Fruit fly (Drosophila melanogaster) whole organism, adult: ENCODE results near the gene CG11714.
A peak's percentile ranks its signal among the peaks of the same experiment; 100 is the strongest.

Experiments
- CG11617 ChIP-seq: fragments of 200-800 bp; sonication (Bioruptor generic); optimal IDR thresholded peaks from 2 replicates; lab custom pipeline; 2017; ENCODE audit warnings: mild to moderate bottlenecking, missing biosample characterization, missing genetic modification reagents, missing genetic modification characterization
- CG12768 ChIP-seq: fragments of 200-800 bp; sonication (Bioruptor generic); optimal IDR thresholded peaks from 2 replicates; lab custom pipeline; 2017; ENCODE audit warnings: missing biosample characterization, missing genetic modification characterization, mild to moderate bottlenecking, moderate library complexity, missing genetic modification reagents
- CG14711 ChIP-seq: fragments of 200-800 bp; sonication (Bioruptor generic); optimal IDR thresholded peaks from 2 replicates; lab custom pipeline; 2018; ENCODE audit warnings: missing biosample characterization, mild to moderate bottlenecking, missing genetic modification characterization, moderate library complexity
- CG1620 ChIP-seq: fragments of 200-800 bp; sonication (Bioruptor generic); optimal IDR thresholded peaks from 2 replicates; lab custom pipeline; 2016; ENCODE audit warnings: missing biosample characterization, missing genetic modification characterization
- CG33017 ChIP-seq: fragments of 200-800 bp; sonication (Bioruptor generic); optimal IDR thresholded peaks from 2 replicates; lab custom pipeline; 2018; ENCODE audit warnings: missing biosample characterization, mild to moderate bottlenecking, missing genetic modification characterization, moderate library complexity
- CG5204 ChIP-seq: fragments of 200-800 bp; sonication (Bioruptor generic); optimal IDR thresholded peaks from 2 replicates; lab custom pipeline; 2016; ENCODE audit warnings: missing biosample characterization, missing genetic modification characterization
- CG7045 ChIP-seq: fragments of 200-800 bp; sonication (Bioruptor generic); optimal IDR thresholded peaks from 2 replicates; lab custom pipeline; 2017; ENCODE audit warnings: missing biosample characterization, mild to moderate bottlenecking, missing genetic modification characterization
- CG7101 ChIP-seq: fragments of 200-800 bp; sonication (Bioruptor generic); optimal IDR thresholded peaks from 2 replicates; lab custom pipeline; 2018; ENCODE audit warnings: missing biosample characterization, mild to moderate bottlenecking, missing genetic modification characterization, moderate library complexity
- Clk ChIP-seq: fragments of 200-800 bp; sonication (Bioruptor generic); optimal IDR thresholded peaks from 2 replicates; lab custom pipeline; 2017; ENCODE audit warnings: missing biosample characterization, missing genetic modification characterization
- Crg-1 ChIP-seq: fragments of 200-800 bp; sonication (Bioruptor generic); optimal IDR thresholded peaks from 2 replicates; lab custom pipeline; 2016; ENCODE audit warnings: missing biosample characterization, missing genetic modification characterization
- Hr96 ChIP-seq: fragments of 200-800 bp; sonication (Bioruptor generic); optimal IDR thresholded peaks from 2 replicates; lab custom pipeline; 2016; ENCODE audit warnings: missing biosample characterization, missing genetic modification characterization
- Mnt ChIP-seq: fragments of 200-800 bp; sonication (Bioruptor generic); optimal IDR thresholded peaks from 2 replicates; lab custom pipeline; 2016; ENCODE audit warnings: missing biosample characterization, mild to moderate bottlenecking, missing genetic modification characterization
- bab1 ChIP-seq: fragments of 200-800 bp; sonication (Bioruptor generic); optimal IDR thresholded peaks from 3 replicates; lab custom pipeline; 2019; ENCODE audit warnings: missing biosample characterization, mild to moderate bottlenecking, missing genetic modification characterization, moderate library complexity
- cic ChIP-seq: fragments of 200-800 bp; sonication (Bioruptor generic); optimal IDR thresholded peaks from 2 replicates; lab custom pipeline; 2017; ENCODE audit warnings: missing biosample characterization, mild to moderate bottlenecking, missing genetic modification characterization, moderate library complexity
- cnc ChIP-seq, 2 experiments: fragments of >200 bp; optimal IDR thresholded peaks; 2 replicates each; lab custom pipeline; 2017
- kay ChIP-seq: fragments of 200-800 bp; sonication (Bioruptor generic); peaks from one replicate; lab custom pipeline; 2016; ENCODE audit warnings: missing biosample characterization, missing genetic modification characterization, borderline replicate concordance
- ovo ChIP-seq: fragments of 200-800 bp; sonication (Bioruptor generic); optimal IDR thresholded peaks from 2 replicates; lab custom pipeline; 2016; ENCODE audit warnings: missing biosample characterization, missing genetic modification characterization
- pad ChIP-seq: fragments of 200-800 bp; sonication (Bioruptor generic); optimal IDR thresholded peaks from 3 replicates; lab custom pipeline; 2017; ENCODE audit warnings: missing biosample characterization, missing genetic modification characterization, mild to moderate bottlenecking, moderate library complexity, missing genetic modification reagents
- tj ChIP-seq: fragments of 200-800 bp; sonication (Bioruptor generic); optimal IDR thresholded peaks from 3 replicates; lab custom pipeline; 2017; ENCODE audit warnings: missing biosample characterization, mild to moderate bottlenecking, missing genetic modification characterization, moderate library complexity
- toe ChIP-seq: fragments of 200-800 bp; sonication (Bioruptor generic); optimal IDR thresholded peaks from 2 replicates; lab custom pipeline; 2016; ENCODE audit warnings: missing biosample characterization, missing genetic modification characterization

Gene CG11714

DNA sequence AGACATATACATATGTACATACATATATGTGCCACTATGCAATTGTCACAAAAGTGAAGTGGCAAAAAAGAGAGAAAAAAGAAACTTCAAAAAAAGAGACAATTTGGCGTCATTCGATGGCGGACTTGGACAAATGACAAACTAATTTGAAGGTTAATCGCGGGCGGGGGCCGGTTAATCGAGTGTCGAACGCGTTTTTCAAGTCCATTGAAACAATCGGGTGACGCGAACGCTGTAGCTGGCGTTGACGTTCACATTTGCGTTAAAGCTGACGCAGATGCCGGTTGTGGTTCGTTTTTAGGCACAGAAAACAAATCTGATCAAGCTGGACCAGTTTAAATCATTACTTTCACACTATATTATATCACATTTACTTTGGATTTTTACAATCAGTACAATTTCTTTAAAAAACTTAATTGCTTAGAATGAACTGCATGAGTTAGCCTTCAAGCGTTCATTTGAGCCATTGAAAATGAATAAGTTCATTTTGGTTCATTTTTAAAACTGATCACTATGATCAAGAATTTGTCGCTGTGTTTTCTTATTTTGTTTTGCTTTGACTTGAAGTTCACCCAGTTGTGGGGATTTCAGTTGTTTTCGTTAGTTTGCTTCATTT, 11.3 kb upstream of the CG11714 start:
- TF ChIP-seq kay (no peak), cic (GFP tag; lab: Kevin White, UChicago) (no peak), ovo (no peak), bab1 (GFP tag; lab: Kevin White, UChicago) (no peak), CG1620 (GFP tag; lab: Kevin White, UChicago) (no peak), CG12768 (GFP tag; lab: Kevin White, UChicago) (no peak), CG11617 (GFP tag; lab: Kevin White, UChicago) (no peak), CG7045 (GFP tag; lab: Kevin White, UChicago) (no peak), CG33017 (no peak), CG5204 (no peak), pad (no peak), CG14711 (tag; lab: Kevin White, UChicago) (no peak), Mnt (GFP tag; lab: Kevin White, UChicago) (no peak), cnc (optimal IDR thresholded peaks at IDR 0.05; lab: Kevin White, UChicago) (no peak), toe (no peak), Hr96 (no peak), Clk (no peak), CG7101 (tag; lab: Kevin White, UChicago) (no peak), Crg-1 (GFP tag; lab: Kevin White, UChicago) (no peak)

DNA sequence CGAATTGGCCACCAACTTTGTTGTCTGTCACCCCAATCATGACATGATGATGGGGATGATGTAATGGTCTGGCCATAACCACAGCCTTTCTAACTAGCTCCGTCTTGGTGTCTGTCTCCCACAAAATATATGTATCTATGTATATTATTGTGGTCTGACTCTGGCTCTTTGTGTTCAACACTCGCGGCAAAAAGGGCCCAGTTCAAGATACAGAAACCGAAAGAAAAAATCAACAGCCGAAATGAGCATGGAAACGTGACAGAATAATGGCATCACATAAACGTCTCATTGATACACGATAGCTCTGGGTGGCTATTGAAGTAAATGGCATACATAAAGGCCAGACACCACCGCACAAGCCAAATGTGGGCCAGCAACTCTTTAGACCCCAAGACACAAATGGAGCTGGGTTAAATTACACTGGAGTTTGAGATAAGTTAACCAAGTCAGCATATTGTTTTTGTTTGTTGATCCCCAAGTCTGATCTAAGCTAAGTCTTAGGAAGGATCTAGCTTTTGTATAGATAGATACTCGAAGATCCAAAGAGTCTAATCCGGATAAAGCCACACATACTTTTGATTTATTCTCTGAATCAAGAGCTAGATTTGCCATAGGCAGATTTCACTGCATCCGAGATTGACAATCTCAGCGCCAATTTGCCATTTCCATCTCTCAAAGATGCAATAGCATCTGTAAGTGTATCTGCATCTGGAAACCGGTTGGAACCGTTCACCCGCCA, 9.7 kb upstream of the CG11714 start:
- TF ChIP-seq CG14711 (tag; lab: Kevin White, UChicago), result no peak
- TF ChIP-seq tj, result peak; percentile 47

DNA sequence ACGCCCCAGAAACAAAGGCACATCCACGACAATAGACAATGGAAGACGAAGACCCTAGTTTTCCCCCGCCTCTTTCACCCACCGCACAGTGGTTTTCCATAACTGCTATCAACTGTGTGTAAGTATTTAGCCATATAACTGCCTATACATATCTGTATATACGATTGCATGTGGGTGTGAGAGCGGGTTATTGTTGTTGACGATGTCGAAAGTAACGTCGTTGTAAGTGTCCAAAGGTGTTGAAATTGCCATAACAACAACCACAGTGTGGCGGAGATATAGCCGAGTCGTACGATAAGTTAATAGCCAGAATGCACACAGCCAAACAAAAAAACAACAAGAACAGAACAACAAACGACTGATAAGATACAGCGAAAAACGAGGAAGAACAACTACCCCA, 8.8 kb upstream of the CG11714 start:
- TF ChIP-seq CG7045 (GFP tag; lab: Kevin White, UChicago) (no peak), Mnt (GFP tag; lab: Kevin White, UChicago) (peak; percentile 22), Hr96 (no peak), CG7101 (tag; lab: Kevin White, UChicago) (no peak), CG12768 (GFP tag; lab: Kevin White, UChicago) (peak; percentile 69), CG5204 (no peak), kay (peak; percentile 23), CG14711 (tag; lab: Kevin White, UChicago) (no peak), cnc (optimal IDR thresholded peaks at IDR 0.05; lab: Kevin White, UChicago) (no peak), cic (GFP tag; lab: Kevin White, UChicago) (peak; percentile 79), Crg-1 (GFP tag; lab: Kevin White, UChicago) (no peak), tj (no peak), CG11617 (GFP tag; lab: Kevin White, UChicago) (no peak), CG1620 (GFP tag; lab: Kevin White, UChicago) (no peak), Clk (peak; percentile 4), toe (no peak), CG33017 (peak; percentile 30), bab1 (GFP tag; lab: Kevin White, UChicago) (no peak), ovo (no peak), pad (no peak)

DNA sequence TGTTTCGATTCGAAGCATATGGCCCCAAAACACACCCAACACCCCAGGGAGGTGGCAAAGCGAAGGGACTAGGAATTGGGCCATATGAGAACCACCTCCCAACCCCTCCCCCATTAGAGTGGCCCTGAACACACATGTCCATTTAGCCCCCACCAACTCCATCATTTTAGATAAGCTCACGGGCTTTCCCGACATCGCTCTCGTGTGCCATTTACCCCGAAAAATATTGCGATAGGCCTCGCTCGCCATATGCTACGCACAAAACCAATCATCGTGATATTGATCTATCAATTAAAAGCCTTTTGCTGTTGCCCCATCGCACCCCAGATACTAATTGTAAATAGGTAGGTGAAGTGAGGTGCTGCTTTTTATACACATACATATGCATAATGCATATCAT, 7.9 kb upstream of the CG11714 start:
- TF ChIP-seq pad, result no peak
- no peak for TF ChIP-seq bab1 (GFP tag; lab: Kevin White, UChicago)
- TF ChIP-seq CG33017, result no peak
- no peak for TF ChIP-seq CG12768 (GFP tag; lab: Kevin White, UChicago)
- TF ChIP-seq CG1620 (GFP tag; lab: Kevin White, UChicago), result no peak
- TF ChIP-seq toe, result no peak
- TF ChIP-seq CG7101 (tag; lab: Kevin White, UChicago), result no peak
- TF ChIP-seq Mnt (GFP tag; lab: Kevin White, UChicago), result no peak
- no peak for TF ChIP-seq cic (GFP tag; lab: Kevin White, UChicago)
- no peak for TF ChIP-seq Clk
- TF ChIP-seq ovo, result no peak

DNA sequence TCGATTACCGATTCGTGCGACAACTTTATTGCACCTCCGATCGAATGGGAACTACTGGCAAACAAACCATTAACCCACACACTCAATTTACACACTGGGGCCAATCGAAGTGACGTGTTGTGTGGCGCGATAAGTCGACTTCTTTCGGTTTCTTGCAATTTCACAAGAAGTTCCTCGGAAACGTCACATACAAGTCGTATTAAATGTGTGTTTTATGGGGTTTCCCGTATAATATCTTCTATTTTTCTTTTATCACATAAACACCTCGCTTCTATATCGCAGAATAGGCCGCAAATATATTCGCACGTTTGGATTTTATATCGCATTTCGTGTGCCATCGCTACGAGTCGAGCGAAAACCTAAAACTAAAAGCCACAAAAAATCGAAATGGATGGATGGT, 7.2 kb upstream of the CG11714 start:
- TF ChIP-seq cic (GFP tag; lab: Kevin White, UChicago), result peak; percentile 43
- no peak for TF ChIP-seq Clk
- TF ChIP-seq kay, result no peak
- TF ChIP-seq CG7045 (GFP tag; lab: Kevin White, UChicago), result no peak

DNA sequence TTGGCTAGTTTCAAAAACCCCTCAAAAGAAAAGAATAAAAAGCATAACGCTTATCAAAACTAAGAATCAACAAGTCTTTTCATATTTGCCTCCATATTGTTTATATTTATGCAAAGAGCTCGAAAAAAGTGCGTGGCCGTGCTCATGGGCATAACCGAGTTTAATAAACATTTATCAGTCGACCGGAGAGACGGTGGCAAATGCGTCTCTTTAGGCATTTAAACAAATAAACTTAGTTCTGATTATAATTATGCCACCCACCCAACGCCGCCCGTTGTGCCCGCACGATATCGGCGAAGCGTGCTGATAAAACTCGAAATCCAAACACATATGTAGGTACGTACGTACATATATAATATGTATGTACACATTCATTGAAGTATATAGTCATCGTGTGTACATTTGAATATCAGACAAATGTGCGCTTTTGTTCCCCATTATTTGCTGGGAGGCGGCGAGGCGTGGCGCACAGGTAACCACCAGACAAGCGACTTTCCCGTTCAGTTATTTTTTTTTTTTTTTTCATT, 5.9 kb upstream of the CG11714 start:
- no peak for TF ChIP-seq kay
- TF ChIP-seq toe, result no peak
- TF ChIP-seq ovo, result peak; percentile 38
- no peak for TF ChIP-seq tj
- TF ChIP-seq CG7101 (tag; lab: Kevin White, UChicago), result peak; percentile 37
- no peak for TF ChIP-seq bab1 (GFP tag; lab: Kevin White, UChicago)
- TF ChIP-seq CG7045 (GFP tag; lab: Kevin White, UChicago), result peak; percentile 53
- no peak for TF ChIP-seq CG1620 (GFP tag; lab: Kevin White, UChicago)
- TF ChIP-seq CG33017, result peak; percentile 8
- TF ChIP-seq Hr96, result no peak
- TF ChIP-seq Clk, result no peak
- TF ChIP-seq Crg-1 (GFP tag; lab: Kevin White, UChicago), result peak; percentile 39
- peak; percentile 46 for TF ChIP-seq CG12768 (GFP tag; lab: Kevin White, UChicago)
- TF ChIP-seq cic (GFP tag; lab: Kevin White, UChicago), result peak; percentile 57
- no peak for TF ChIP-seq CG14711 (tag; lab: Kevin White, UChicago)
- no peak for TF ChIP-seq CG5204
- TF ChIP-seq pad, result no peak
- peak; percentile 33 for TF ChIP-seq Mnt (GFP tag; lab: Kevin White, UChicago)
- TF ChIP-seq cnc (optimal IDR thresholded peaks at IDR 0.05; lab: Kevin White, UChicago), result no peak
- no peak for TF ChIP-seq CG11617 (GFP tag; lab: Kevin White, UChicago)
